Fruit fly (Drosophila melanogaster): ENCODE measurements around the gene dbr.

Gene dbr

dm6 chr2L:90081-90480 is 23.8 kb downstream of the dbr start:
- no peak for TF ChIP-seq Pif1B (GFP tag; optimal IDR thresholded peaks at IDR 0.05)
- no peak for TF ChIP-seq CG14655 (GFP tag; optimal IDR thresholded peaks at IDR 0.05)
- no peak for TF ChIP-seq CG13204 (GFP tag; optimal IDR thresholded peaks at IDR 0.05)
- no peak for TF ChIP-seq gl (tag; optimal IDR thresholded peaks at IDR 0.05)
- no peak for TF ChIP-seq D1 (tag; optimal IDR thresholded peaks at IDR 0.05)
- TF ChIP-seq CG8159 (tag; optimal IDR thresholded peaks at IDR 0.05), result no peak
- TF ChIP-seq CG32121 (GFP tag; IDR thresholded peaks at IDR 0.05), result no peak
- TF ChIP-seq Pif1A (GFP tag; optimal IDR thresholded peaks at IDR 0.05), result no peak
- TF ChIP-seq CG34367 (tag; optimal IDR thresholded peaks at IDR 0.05), result no peak
- TF ChIP-seq Snoo (tag; optimal IDR thresholded peaks at IDR 0.05), result no peak
- no peak for TF ChIP-seq CG12605 (GFP tag; IDR thresholded peaks at IDR 0.05)
- TF ChIP-seq CG17806 (tag; optimal IDR thresholded peaks at IDR 0.05), result no peak
- TF ChIP-seq CG10348 (GFP tag; IDR thresholded peaks at IDR 0.05), result no peak
- TF ChIP-seq CG8301 (tag; optimal IDR thresholded peaks at IDR 0.05), result no peak
- no peak for TF ChIP-seq EcR (GFP tag; optimal IDR thresholded peaks at IDR 0.05)
- no peak for TF ChIP-seq CG9948 (tag; optimal IDR thresholded peaks at IDR 0.05)

dm6 chr2L:91333-91732 is 25.1 kb downstream of the dbr start:
- TF ChIP-seq gl (tag; optimal IDR thresholded peaks at IDR 0.05) (no peak), Pif1B (GFP tag; optimal IDR thresholded peaks at IDR 0.05) (no peak), CG8301 (tag; optimal IDR thresholded peaks at IDR 0.05) (no peak), CG15710 (tag; optimal IDR thresholded peaks at IDR 0.05) (no peak), EcR (GFP tag; optimal IDR thresholded peaks at IDR 0.05) (no peak), Snoo (tag; optimal IDR thresholded peaks at IDR 0.05) (no peak), Ets98B (GFP tag; IDR thresholded peaks at IDR 0.05) (no peak), CG14655 (GFP tag; optimal IDR thresholded peaks at IDR 0.05) (no peak)

- TF ChIP-seq fd96Ca (GFP tag; IDR thresholded peaks at IDR 0.05), result no peak; the same call in 2 of the 3 replicates
- TF ChIP-seq gl (tag; optimal IDR thresholded peaks at IDR 0.05), result peak; percentile 82
- TF ChIP-seq CG8159 (tag; optimal IDR thresholded peaks at IDR 0.05), result peak; percentile 87
- TF ChIP-seq Ets98B (GFP tag; IDR thresholded peaks at IDR 0.05), result peak; percentile 43; the same call in 1 of the 2 replicates
- no peak for TF ChIP-seq CG13204 (GFP tag; optimal IDR thresholded peaks at IDR 0.05)
- TF ChIP-seq CG9948 (tag; optimal IDR thresholded peaks at IDR 0.05), result peak; percentile 78
- peak; percentile 90 for TF ChIP-seq CG15710 (tag; optimal IDR thresholded peaks at IDR 0.05)
- no peak for TF ChIP-seq rn (GFP tag; IDR thresholded peaks at IDR 0.05)
- peak; percentile 87 for TF ChIP-seq Pif1B (GFP tag; optimal IDR thresholded peaks at IDR 0.05)
- TF ChIP-seq Pif1A (GFP tag; optimal IDR thresholded peaks at IDR 0.05), result peak; percentile 81
- TF ChIP-seq CG8301 (tag; optimal IDR thresholded peaks at IDR 0.05), result peak; percentile 86
- peak; percentile 87 for TF ChIP-seq CG17806 (tag; optimal IDR thresholded peaks at IDR 0.05)
- TF ChIP-seq CG4496 (GFP tag; IDR thresholded peaks at IDR 0.05), result peak; percentile 80
- peak; percentile 44 for TF ChIP-seq EcR (GFP tag; optimal IDR thresholded peaks at IDR 0.05)
- TF ChIP-seq CG32121 (GFP tag; IDR thresholded peaks at IDR 0.05), result no peak
- TF ChIP-seq CG34367 (tag; optimal IDR thresholded peaks at IDR 0.05), result peak; percentile 87
- no peak for TF ChIP-seq CG10348 (GFP tag; IDR thresholded peaks at IDR 0.05)
- TF ChIP-seq D1 (tag; optimal IDR thresholded peaks at IDR 0.05), result peak; percentile 57
- peak; percentile 71 for TF ChIP-seq Snoo (tag; optimal IDR thresholded peaks at IDR 0.05)
- TF ChIP-seq CG12605 (GFP tag; IDR thresholded peaks at IDR 0.05), result no peak
- TF ChIP-seq CG14655 (GFP tag; optimal IDR thresholded peaks at IDR 0.05), result peak; percentile 90
Measured at dm6 chr2L:91830-92229, 25.5 kb downstream of the dbr start.

dm6 chr2L:92993-93392 is 26.7 kb downstream of the dbr start:
- no peak for TF ChIP-seq CG17806 (tag; optimal IDR thresholded peaks at IDR 0.05)
- 0 out of 3 replicates have a peak, but pooled peaks have one; percentile 27 for TF ChIP-seq fd96Ca (GFP tag; IDR thresholded peaks at IDR 0.05)
- TF ChIP-seq Ets98B (GFP tag; IDR thresholded peaks at IDR 0.05), result peak; percentile 54; the same call in 1 of the 2 replicates
- TF ChIP-seq CG12605 (GFP tag; IDR thresholded peaks at IDR 0.05), result no peak

- no peak for TF ChIP-seq CG15710 (tag; optimal IDR thresholded peaks at IDR 0.05)
- peak; percentile 20; the same call in 1 of the 2 replicates for TF ChIP-seq CG32121 (GFP tag; IDR thresholded peaks at IDR 0.05)
Measured at dm6 chr2L:94096-94495, 27.8 kb downstream of the dbr start.

dm6 chr2L:94639-95059 is 28.4 kb downstream of the dbr start, which contains the start of gene Zir:
TSS of gene Zir (plus strand) at chr2L:94739.
- TF ChIP-seq CG34367 (tag; optimal IDR thresholded peaks at IDR 0.05) (no peak), rn (GFP tag; IDR thresholded peaks at IDR 0.05) (no peak), CG4496 (GFP tag; IDR thresholded peaks at IDR 0.05) (no peak), Ets98B (GFP tag; IDR thresholded peaks at IDR 0.05) (no peak), gl (tag; optimal IDR thresholded peaks at IDR 0.05) (no peak), CG15710 (tag; optimal IDR thresholded peaks at IDR 0.05) (no peak), Pif1A (GFP tag; optimal IDR thresholded peaks at IDR 0.05) (no peak), CG8159 (tag; optimal IDR thresholded peaks at IDR 0.05) (no peak), CG8301 (tag; optimal IDR thresholded peaks at IDR 0.05) (no peak), CG9948 (tag; optimal IDR thresholded peaks at IDR 0.05) (no peak), CG10348 (GFP tag; IDR thresholded peaks at IDR 0.05) (no peak), Pif1B (GFP tag; optimal IDR thresholded peaks at IDR 0.05) (no peak), CG12605 (GFP tag; IDR thresholded peaks at IDR 0.05) (no peak), CG13204 (GFP tag; optimal IDR thresholded peaks at IDR 0.05) (no peak), CG17806 (tag; optimal IDR thresholded peaks at IDR 0.05) (no peak), CG32121 (GFP tag; IDR thresholded peaks at IDR 0.05) (no peak), D1 (tag; optimal IDR thresholded peaks at IDR 0.05) (no peak), Snoo (tag; optimal IDR thresholded peaks at IDR 0.05) (no peak), EcR (GFP tag; optimal IDR thresholded peaks at IDR 0.05) (no peak)

Measured in whole organism, pupa.